Fruit fly (Drosophila melanogaster): ENCODE data around the gene Ndc80.

The Ndc80 gene

dm6 chrX:13624334-13625079 lies 12.6 kb upstream of the Ndc80 start, which contains the start of the genes CG2691 and NFAT (continued):
- TF ChIP-seq sens (GFP tag) (peak; percentile 79), Trl (optimal IDR thresholded peaks at IDR 0.05) (no peak), Trl (GFP tag; optimal IDR thresholded peaks at IDR 0.05) (no peak), CG2116 (GFP tag; optimal IDR thresholded peaks at IDR 0.05) (peak; percentile 82), Spps (tag; optimal IDR thresholded peaks at IDR 0.05) (no peak), MBD-R2 (GFP tag; IDR thresholded peaks at IDR 0.05) (no peak; the same call in 1 of the 2 replicates), E2f1 (GFP tag; IDR thresholded peaks at IDR 0.05) (no peak), CG4282 (GFP tag; optimal IDR thresholded peaks at IDR 0.05) (no peak), C15 (GFP tag; IDR thresholded peaks at IDR 0.05) (no peak), chm (GFP tag; IDR thresholded peaks at IDR 0.05) (no peak), ac (GFP tag; optimal IDR thresholded peaks at IDR 0.05) (no peak), CG10209 (GFP tag; optimal IDR thresholded peaks at IDR 0.05) (no peak), Med (GFP tag) (peak; percentile 73), CG5953 (GFP tag; IDR thresholded peaks at IDR 0.05) (no peak), ERR (GFP tag; optimal IDR thresholded peaks at IDR 0.05) (no peak), Atf6 (GFP tag; IDR thresholded peaks at IDR 0.05) (no peak), CG15601 (tag; optimal IDR thresholded peaks at IDR 0.05) (no peak), sima (GFP tag; optimal IDR thresholded peaks at IDR 0.05) (no peak), CG17359 (tag; optimal IDR thresholded peaks at IDR 0.05) (no peak), dati (GFP tag; IDR thresholded peaks at IDR 0.05) (no peak), CG1792 (GFP tag; optimal IDR thresholded peaks at IDR 0.05) (no peak), CG3726 (GFP tag; IDR thresholded peaks at IDR 0.05) (no peak), CG3838 (GFP tag; optimal IDR thresholded peaks at IDR 0.05) (no peak), zfh2 (GFP tag; optimal IDR thresholded peaks at IDR 0.05) (no peak), crc (GFP tag; optimal IDR thresholded peaks at IDR 0.05) (no peak), p53 (GFP tag; optimal IDR thresholded peaks at IDR 0.05) (no peak), ATbp (GFP tag; optimal IDR thresholded peaks at IDR 0.05) (no peak), Camta (GFP tag; optimal IDR thresholded peaks at IDR 0.05) (no peak), zfh1 (GFP tag; IDR thresholded peaks at IDR 0.05) (no peak), CG9609 (GFP tag; optimal IDR thresholded peaks at IDR 0.05) (no peak), Tbp (GFP tag; optimal IDR thresholded peaks at IDR 0.05) (no peak), Fer2 (tag; optimal IDR thresholded peaks at IDR 0.05) (no peak), CG12299 (tag; optimal IDR thresholded peaks at IDR 0.05) (no peak), pfk (GFP tag; optimal IDR thresholded peaks at IDR 0.05) (no peak), CG17361 (GFP tag; IDR thresholded peaks at IDR 0.05) (0 out of 3 replicates have a peak, but pooled peaks have one; percentile 22), CG9817 (tag; optimal IDR thresholded peaks at IDR 0.05) (no peak), chn (GFP tag; optimal IDR thresholded peaks at IDR 0.05) (no peak), jing (GFP tag; optimal IDR thresholded peaks at IDR 0.05) (no peak), CG12236 (GFP tag; optimal IDR thresholded peaks at IDR 0.05) (no peak), seq (GFP tag; IDR thresholded peaks at IDR 0.05) (no peak), repo (GFP tag; optimal IDR thresholded peaks at IDR 0.05) (no peak), emc (GFP tag; optimal IDR thresholded peaks at IDR 0.05) (no peak), CG1529 (GFP tag; optimal IDR thresholded peaks at IDR 0.05) (no peak), wdn (GFP tag; IDR thresholded peaks at IDR 0.05) (no peak), CG10654 (GFP tag; optimal IDR thresholded peaks at IDR 0.05) (no peak), CG10267 (tag; optimal IDR thresholded peaks at IDR 0.05) (peak; percentile 47), insv (GFP tag; optimal IDR thresholded peaks at IDR 0.05) (peak in 1 of 2 experiments; percentile 27), kni (GFP tag; optimal IDR thresholded peaks at IDR 0.05) (no peak), CG8924 (tag; optimal IDR thresholded peaks at IDR 0.05) (peak; percentile 87), CkIIα-i1 (GFP tag; IDR thresholded peaks at IDR 0.05) (no peak), fd96Cb (tag; optimal IDR thresholded peaks at IDR 0.05) (no peak), eyg (GFP tag; optimal IDR thresholded peaks at IDR 0.05) (no peak)
